Worm (Caenorhabditis elegans): ENCODE measurements around the gene atad-3.

ce11 chrII:10218171-10218570 is 30.6 kb upstream of the atad-3 start, which contains the start of gene ref-1:
- TF ChIP-seq flt-1 (GFP tag; IDR thresholded peaks at IDR 0.05) (no peak), ref-1 (GFP tag; conservative IDR thresholded peaks at IDR 0.05) (no peak), T22C8.4 (GFP tag; IDR thresholded peaks at IDR 0.05) (no peak), klf-2 (GFP tag; conservative IDR thresholded peaks at IDR 0.05) (no peak), tab-1 (GFP tag; IDR thresholded peaks at IDR 0.05) (no peak), med-1 (GFP tag; optimal IDR thresholded peaks at IDR 0.05; ENCODE audit: insufficient read depth) (no peak), ztf-23 (GFP tag; IDR thresholded peaks at IDR 0.05) (no peak), ztf-29 (GFP tag; IDR thresholded peaks at IDR 0.05) (no peak), cog-1 (tag; optimal IDR thresholded peaks at IDR 0.05) (no peak)

Measured in whole organism, midembryonic.